Comparison of ENCODE assay signal across 3 worm cellular contexts in the genomic region with DNA sequence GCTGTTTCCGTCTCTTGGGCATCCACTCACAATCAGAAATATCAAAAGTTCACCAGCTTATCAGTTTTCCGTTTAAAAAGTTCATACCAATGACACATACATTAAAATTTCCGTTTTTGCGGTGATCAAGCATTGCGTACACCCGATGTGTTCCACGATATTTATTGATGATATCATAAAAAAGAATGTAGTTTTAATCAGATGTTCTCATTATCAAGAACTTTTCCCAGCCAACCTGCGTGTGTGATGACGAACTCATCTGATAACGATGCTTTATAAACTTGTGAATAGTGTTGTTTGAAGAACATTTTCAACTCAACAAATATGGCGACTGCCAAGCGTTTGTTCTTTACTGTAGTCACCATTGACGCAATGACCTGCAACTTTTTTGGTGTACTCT.
A peak's percentile ranks its signal among the peaks of the same experiment; 100 is the strongest.
TF ChIP-seq lines count a peak whose summit lies in the region.

A gene (plus strand): TSS at position 301 of the 400 bp plus-strand sequence.

TF ChIP-seq in whole organism, L2 larva, 48 proteins besides CTCF, POLR2A, EP300 and RAD21:
- TF ChIP-seq fos-1 (tag; optimal IDR thresholded peaks at IDR 0.05; lab: Kevin White, UChicago): peak; percentile 35
- no peak for TF ChIP-seq unc-62 (GFP tag; optimal IDR thresholded peaks at IDR 0.05; lab: Kevin White, UChicago)

TF ChIP-seq in whole organism, L3 larva, 47 proteins besides CTCF, POLR2A, EP300 and RAD21:
- TF ChIP-seq elt-1 (tag; optimal IDR thresholded peaks at IDR 0.05; lab: Kevin White, UChicago) (no peak), unc-62 (GFP tag; optimal IDR thresholded peaks at IDR 0.05; lab: Kevin White, UChicago) (no peak), nhr-237 (tag; optimal IDR thresholded peaks at IDR 0.05; lab: Kevin White, UChicago) (no peak), egl-5 (tag; optimal IDR thresholded peaks at IDR 0.05; lab: Kevin White, UChicago) (no peak), ztf-11 (tag; optimal IDR thresholded peaks at IDR 0.05; lab: Kevin White, UChicago) (no peak), fos-1 (tag; optimal IDR thresholded peaks at IDR 0.05; lab: Kevin White, UChicago) (no peak), nhr-11 (tag; optimal IDR thresholded peaks at IDR 0.05; lab: Kevin White, UChicago) (no peak), elt-2 (tag; optimal IDR thresholded peaks at IDR 0.05; lab: Kevin White, UChicago) (peak; percentile 56), ama-1 (optimal IDR thresholded peaks at IDR 0.05; lab: Kevin White, UChicago) (no peak)

TF ChIP-seq in whole organism, L4 larva, 104 proteins besides CTCF, POLR2A, EP300 and RAD21:
- TF ChIP-seq aha-1 (tag; lab: Kevin White, UChicago): no peak
- peak; percentile 2 for TF ChIP-seq nhr-28 (tag; optimal IDR thresholded peaks at IDR 0.05; lab: Kevin White, UChicago)
